Worm (Caenorhabditis elegans): ENCODE results near the gene F40G9.6.

ce11 chrIII:147570-148076, 31.7 kb upstream of the F40G9.6 start, which contains the start of gene sqst-5:
- TF ChIP-seq unc-62 (GFP tag; optimal IDR thresholded peaks at IDR 0.05), result no peak
- no peak for TF ChIP-seq ama-1 (optimal IDR thresholded peaks at IDR 0.05)
- no peak for TF ChIP-seq nhr-12 (tag; optimal IDR thresholded peaks at IDR 0.05)
- TF ChIP-seq lin-15B (tag; optimal IDR thresholded peaks at IDR 0.05), result no peak
- no peak for TF ChIP-seq elt-1 (tag; optimal IDR thresholded peaks at IDR 0.05)
- TF ChIP-seq ceh-9 (tag; optimal IDR thresholded peaks at IDR 0.05), result no peak
- TF ChIP-seq elt-2 (tag; optimal IDR thresholded peaks at IDR 0.05), result peak; percentile 76
- no peak for TF ChIP-seq aly-2 (tag; optimal IDR thresholded peaks at IDR 0.05)
- TF ChIP-seq nhr-23 (tag; optimal IDR thresholded peaks at IDR 0.05), result no peak
- no peak for TF ChIP-seq ceh-82 (tag; optimal IDR thresholded peaks at IDR 0.05)
- no peak for TF ChIP-seq fkh-10 (GFP tag; optimal IDR thresholded peaks at IDR 0.05)
- TF ChIP-seq mdl-1 (tag; optimal IDR thresholded peaks at IDR 0.05), result no peak
- no peak for TF ChIP-seq hmg-11 (tag; optimal IDR thresholded peaks at IDR 0.05)
